Fruit fly (Drosophila melanogaster) whole organism, embryonic: ENCODE measurements around the gene spd-2.

Experiments used
- Antp ChIP-seq: fragments of 200-800 bp; sonication (Bioruptor generic); optimal IDR thresholded peaks from 3 replicates; lab custom pipeline; 2016; ENCODE audit warnings: missing biosample characterization, missing genetic modification characterization
- CG10209 ChIP-seq: fragments of 200-800 bp; sonication (Bioruptor generic); optimal IDR thresholded peaks from 3 replicates; lab custom pipeline; 2017; ENCODE audit warnings: missing biosample characterization, mild to moderate bottlenecking, missing genetic modification characterization, missing genetic modification reagents
- CG10543 ChIP-seq: fragments of 200-800 bp; sonication (Bioruptor generic); optimal IDR thresholded peaks from 3 replicates; lab custom pipeline; 2017; ENCODE audit warnings: missing biosample characterization, mild to moderate bottlenecking, missing genetic modification characterization, moderate library complexity
- CG12659 ChIP-seq: fragments of 200-800 bp; sonication (Bioruptor generic); optimal IDR thresholded peaks from 3 replicates; lab custom pipeline; 2017; ENCODE audit warnings: mild to moderate bottlenecking, missing biosample characterization, missing genetic modification reagents, missing genetic modification characterization
- CG14667 ChIP-seq: fragments of 200-800 bp; sonication (Bioruptor generic); IDR thresholded peaks from 2 replicates; pipeline ENCODE4 v1.3.6; 2022; ENCODE audit warnings: missing biosample characterization, missing genetic modification characterization
- CG15011 ChIP-seq: fragments of 200-800 bp; sonication (Bioruptor generic); optimal IDR thresholded peaks from 3 replicates; lab custom pipeline; 2018; ENCODE audit warnings: missing biosample characterization, mild to moderate bottlenecking, missing genetic modification characterization
- CG15514 ChIP-seq: fragments of 200-800 bp; sonication (Bioruptor generic); optimal IDR thresholded peaks from 3 replicates; lab custom pipeline; 2017; ENCODE audit warnings: missing biosample characterization, missing genetic modification characterization, mild to moderate bottlenecking, moderate library complexity, missing genetic modification reagents
- CG18011 ChIP-seq: fragments of 200-800 bp; sonication (Bioruptor generic); optimal IDR thresholded peaks from 2 replicates; lab custom pipeline; 2017; ENCODE audit warnings: missing biosample characterization, missing genetic modification characterization, mild to moderate bottlenecking, moderate library complexity, missing genotype
- CG1832 ChIP-seq: fragments of 200-800 bp; sonication (Bioruptor generic); optimal IDR thresholded peaks from 2 replicates; lab custom pipeline; 2017; ENCODE audit warnings: missing biosample characterization, mild to moderate bottlenecking, missing genetic modification characterization, inconsistent platforms
- CG18619 ChIP-seq: fragments of 200-800 bp; sonication (Bioruptor generic); optimal IDR thresholded peaks from 3 replicates; lab custom pipeline; 2017; ENCODE audit warnings: missing biosample characterization, mild to moderate bottlenecking, missing genetic modification characterization
- CG18764 ChIP-seq: fragments of 200-800 bp; sonication (Bioruptor generic); optimal IDR thresholded peaks from 3 replicates; lab custom pipeline; 2016; ENCODE audit warnings: missing biosample characterization, missing genetic modification characterization
- CG2712 ChIP-seq: fragments of 200-800 bp; optimal IDR thresholded peaks from 3 replicates; lab custom pipeline; 2019; ENCODE audit warnings: missing biosample characterization, mild to moderate bottlenecking, missing genetic modification characterization, moderate library complexity
- CG30403 ChIP-seq: fragments of 200-800 bp; sonication (Bioruptor generic); optimal IDR thresholded peaks from 3 replicates; lab custom pipeline; 2016; ENCODE audit warnings: missing biosample characterization, missing genetic modification characterization
- CG31224 ChIP-seq: fragments of 200-800 bp; sonication (Bioruptor generic); IDR thresholded peaks from 2 replicates; pipeline ENCODE4 v1.3.6; 2022; ENCODE audit warnings: missing biosample characterization, missing genetic modification characterization
- CG31365 ChIP-seq: fragments of 200-800 bp; sonication (Bioruptor generic); optimal IDR thresholded peaks from 2 replicates; lab custom pipeline; 2018; ENCODE audit warnings: missing biosample characterization, mild to moderate bottlenecking, missing genetic modification characterization
- CG32532 ChIP-seq: fragments of 200-800 bp; sonication (Bioruptor generic); IDR thresholded peaks from 2 replicates; pipeline ENCODE4 v1.3.6; 2022; ENCODE audit warnings: missing biosample characterization, missing genetic modification characterization
- CG3281 ChIP-seq: fragments of 200-800 bp; sonication (Bioruptor generic); optimal IDR thresholded peaks from 3 replicates; lab custom pipeline; 2017; ENCODE audit warnings: missing biosample characterization, mild to moderate bottlenecking, missing genetic modification characterization
- CG6813 ChIP-seq: fragments of 200-800 bp; sonication (Bioruptor generic); optimal IDR thresholded peaks from 2 replicates; lab custom pipeline; 2017; ENCODE audit warnings: missing biosample characterization, missing genetic modification characterization, mild to moderate bottlenecking, moderate library complexity, missing genetic modification reagents
- CG7372 ChIP-seq: fragments of 200-800 bp; sonication (Bioruptor generic); IDR thresholded peaks from 2 replicates; pipeline ENCODE4 v1.3.6; 2022; ENCODE audit warnings: missing biosample characterization, missing genetic modification characterization
- CG7556 ChIP-seq: fragments of 200-800 bp; sonication (Bioruptor generic); optimal IDR thresholded peaks from 2 replicates; lab custom pipeline; 2017; ENCODE audit warnings: missing biosample characterization, mild to moderate bottlenecking, missing genetic modification characterization
- CG7839 ChIP-seq: fragments of 200-800 bp; sonication (Bioruptor generic); optimal IDR thresholded peaks from 3 replicates; lab custom pipeline; 2018; ENCODE audit warnings: missing biosample characterization, mild to moderate bottlenecking, missing genetic modification characterization, moderate library complexity
- CG8359 ChIP-seq: fragments of 200-800 bp; sonication (Bioruptor generic); optimal IDR thresholded peaks from 2 replicates; lab custom pipeline; 2017; ENCODE audit warnings: missing biosample characterization, mild to moderate bottlenecking, missing genetic modification characterization, borderline replicate concordance
- Dek ChIP-seq: fragments of 200-800 bp; sonication (Bioruptor generic); optimal IDR thresholded peaks from 3 replicates; lab custom pipeline; 2019; ENCODE audit warnings: missing biosample characterization, mild to moderate bottlenecking, missing genetic modification characterization, moderate library complexity
- E2f2 ChIP-seq: fragments of 200-800 bp; sonication (Bioruptor generic); IDR thresholded peaks from 2 replicates; pipeline ENCODE4 v1.3.6; 2022; ENCODE audit warnings: missing biosample characterization, missing genetic modification characterization
- HLH4C ChIP-seq: fragments of 200-800 bp; sonication (Bioruptor generic); IDR thresholded peaks from 3 replicates; pipeline ENCODE4 v1.3.6; 2022; ENCODE audit warnings: missing biosample characterization, missing genetic modification characterization; ENCODE audit not compliant: partially characterized antibody
- Hr3 ChIP-seq: fragments of 200-800 bp; sonication (Bioruptor generic); optimal IDR thresholded peaks from 3 replicates; lab custom pipeline; 2016; ENCODE audit warnings: missing biosample characterization, missing genetic modification characterization
- Lhr ChIP-seq: fragments of 200-800 bp; sonication (Bioruptor generic); optimal IDR thresholded peaks from 3 replicates; lab custom pipeline; 2017; ENCODE audit warnings: mild to moderate bottlenecking, missing biosample characterization, missing genetic modification reagents, missing genetic modification characterization
- Mad ChIP-seq: fragments of 200-800 bp; sonication (Bioruptor generic); optimal IDR thresholded peaks from 2 replicates; lab custom pipeline; 2016; ENCODE audit warnings: missing biosample characterization, missing genetic modification characterization
- Med ChIP-seq: fragments of 200-800 bp; sonication (Bioruptor generic); peaks from one replicate; lab custom pipeline; 2016; ENCODE audit warnings: missing biosample characterization, missing genetic modification characterization, mild to moderate bottlenecking, inconsistent platforms, moderate library complexity
- Oli ChIP-seq: fragments of 200-800 bp; sonication (Bioruptor generic); optimal IDR thresholded peaks from 2 replicates; lab custom pipeline; 2018; ENCODE audit warnings: missing biosample characterization, mild to moderate bottlenecking, missing genetic modification characterization, moderate library complexity
- Pdp1 ChIP-seq, 2 experiments: fragments of 200-800 bp; sonication (Bioruptor generic); optimal IDR thresholded peaks; 3 replicates each; lab custom pipeline; 2016; ENCODE audit warnings: missing biosample characterization in 2 of 2, missing genetic modification characterization in 2 of 2, mild to moderate bottlenecking in 1 of 2, moderate library complexity in 1 of 2
- Sox100B ChIP-seq: fragments of 200-800 bp; sonication (Bioruptor generic); optimal IDR thresholded peaks from 3 replicates; lab custom pipeline; 2018; ENCODE audit warnings: missing biosample characterization, mild to moderate bottlenecking, missing genetic modification characterization
- ase ChIP-seq: fragments of 200-800 bp; sonication (Bioruptor generic); IDR thresholded peaks from 3 replicates; pipeline ENCODE4 v1.3.6; 2022; ENCODE audit warnings: missing biosample characterization, missing genetic modification characterization
- corto ChIP-seq: fragments of 200-800 bp; sonication (Bioruptor generic); optimal IDR thresholded peaks from 2 replicates; lab custom pipeline; 2016; ENCODE audit warnings: missing biosample characterization, mild to moderate bottlenecking, missing genetic modification characterization, moderate library complexity
- en ChIP-seq: fragments of 200-800 bp; sonication (Bioruptor generic); optimal IDR thresholded peaks from 2 replicates; lab custom pipeline; 2016; ENCODE audit warnings: missing biosample characterization, missing genetic modification characterization
- gem ChIP-seq: fragments of 200-800 bp; sonication (Bioruptor generic); optimal IDR thresholded peaks from 2 replicates; lab custom pipeline; 2019; ENCODE audit warnings: missing biosample characterization, mild to moderate bottlenecking, missing genetic modification characterization, moderate library complexity
- inv ChIP-seq: fragments of 200-800 bp; sonication (Bioruptor generic); IDR thresholded peaks from 2 replicates; pipeline ENCODE4 v1.3.6; 2022; ENCODE audit warnings: missing biosample characterization, missing genetic modification characterization; ENCODE audit not compliant: partially characterized antibody
- kay ChIP-seq: fragments of 200-800 bp; sonication (Bioruptor generic); optimal IDR thresholded peaks from 2 replicates; lab custom pipeline; 2016; ENCODE audit warnings: missing biosample characterization, missing genetic modification characterization
- klu ChIP-seq: fragments of 200-800 bp; sonication (Bioruptor generic); IDR thresholded peaks from 2 replicates; pipeline ENCODE4 v1.3.6; 2022; ENCODE audit warnings: missing biosample characterization, missing genetic modification characterization
- nom ChIP-seq: fragments of 200-800 bp; sonication (Bioruptor generic); optimal IDR thresholded peaks from 2 replicates; lab custom pipeline; 2017; ENCODE audit warnings: missing biosample characterization, missing genetic modification characterization, mild to moderate bottlenecking, moderate library complexity, missing genetic modification reagents
- rib ChIP-seq: fragments of 200-800 bp; sonication (Bioruptor generic); IDR thresholded peaks from 2 replicates; pipeline ENCODE4 v1.3.6; 2022; ENCODE audit warnings: missing biosample characterization, missing genetic modification characterization
- shn ChIP-seq: fragments of 200-800 bp; sonication (Bioruptor generic); optimal IDR thresholded peaks from 3 replicates; lab custom pipeline; 2016; ENCODE audit warnings: missing biosample characterization, missing genetic modification characterization
- sim ChIP-seq: fragments of 200-800 bp; sonication (Bioruptor generic); IDR thresholded peaks from 2 replicates; pipeline ENCODE4 v1.3.6; 2022; ENCODE audit warnings: missing biosample characterization, missing genetic modification characterization
- sima ChIP-seq: fragments of 200-800 bp; sonication (Bioruptor generic); optimal IDR thresholded peaks from 2 replicates; lab custom pipeline; 2016; ENCODE audit warnings: missing biosample characterization, missing genetic modification characterization
- so ChIP-seq: fragments of 200-800 bp; sonication (Bioruptor generic); IDR thresholded peaks from 3 replicates; pipeline ENCODE4 v1.3.6; 2022; ENCODE audit warnings: missing biosample characterization, missing genetic modification characterization
- sob ChIP-seq: fragments of 200-800 bp; sonication (Bioruptor generic); IDR thresholded peaks from 2 replicates; pipeline ENCODE4 v1.3.6; 2022; ENCODE audit warnings: missing biosample characterization, missing genetic modification characterization
- tin ChIP-seq: fragments of 200-800 bp; sonication (Bioruptor generic); optimal IDR thresholded peaks from 3 replicates; lab custom pipeline; 2016; ENCODE audit warnings: missing biosample characterization, missing genetic modification characterization
- trem ChIP-seq: fragments of 200-800 bp; optimal IDR thresholded peaks from 3 replicates; lab custom pipeline; 2019; ENCODE audit warnings: missing biosample characterization, mild to moderate bottlenecking, missing genetic modification characterization, moderate library complexity
- wdn ChIP-seq: fragments of 200-800 bp; sonication (Bioruptor generic); IDR thresholded peaks from 2 replicates; pipeline ENCODE4 v1.3.6; 2022; ENCODE audit warnings: missing biosample characterization, missing genetic modification characterization
- zfh1 ChIP-seq: fragments of 200-800 bp; sonication (Bioruptor generic); IDR thresholded peaks from 3 replicates; pipeline ENCODE4 v1.3.6; 2022; ENCODE audit warnings: missing biosample characterization, missing genetic modification characterization
- zfh2 ChIP-seq: fragments of 200-800 bp; sonication (Bioruptor generic); optimal IDR thresholded peaks from 2 replicates; lab custom pipeline; 2016; ENCODE audit warnings: missing biosample characterization, missing genetic modification characterization

Gene spd-2

dm6 chr3L:16612972-16613371 is 18.2 kb upstream of the spd-2 start (continued):
- TF ChIP-seq shn (no peak), CG31365 (no peak), CG10209 (GFP tag; lab: Kevin White, UChicago) (no peak), CG15011 (no peak), wdn (GFP tag; lab: Robert Waterston, UW) (no peak), kay (GFP tag; lab: Kevin White, UChicago) (peak; percentile 62), CG18764 (no peak), Antp (GFP tag; lab: Kevin White, UChicago) (no peak), zfh2 (GFP tag; lab: Kevin White, UChicago) (peak; percentile 27), Pdp1 (GFP tag; optimal IDR thresholded peaks at IDR 0.05; lab: Kevin White, UChicago) (no peak), inv (GFP tag; lab: Robert Waterston, UW) (no peak), CG2712 (peak; percentile 4), CG6813 (GFP tag; lab: Kevin White, UChicago) (no peak), Sox100B (no peak), CG14667 (GFP tag; lab: Robert Waterston, UW) (no peak), CG18619 (GFP tag; lab: Kevin White, UChicago) (peak; percentile 1), Mad (GFP tag; lab: Kevin White, UChicago) (no peak), corto (GFP tag; lab: Kevin White, UChicago) (no peak), klu (GFP tag; lab: Robert Waterston, UW) (no peak), Med (GFP tag; lab: Kevin White, UChicago) (peak; percentile 83), CG7556 (GFP tag; lab: Kevin White, UChicago) (no peak), Lhr (no peak), sima (no peak), CG1832 (GFP tag; lab: Kevin White, UChicago) (no peak), nom (no peak), CG15514 (GFP tag; lab: Kevin White, UChicago) (peak; percentile 6), so (no peak), rib (GFP tag; lab: Robert Waterston, UW) (peak; percentile 65), CG7372 (GFP tag; lab: Robert Waterston, UW) (no peak), tin (GFP tag; lab: Kevin White, UChicago) (no peak), CG7839 (tag; lab: Kevin White, UChicago) (no peak), E2f2 (GFP tag; lab: Robert Waterston, UW) (no peak), gem (tag; lab: Kevin White, UChicago) (no peak), ase (GFP tag; lab: Robert Waterston, UW) (no peak), zfh1 (GFP tag; lab: Robert Waterston, UW) (no peak), en (GFP tag; lab: Kevin White, UChicago) (no peak), CG12659 (GFP tag; lab: Kevin White, UChicago) (no peak), sob (GFP tag; lab: Robert Waterston, UW) (peak; percentile 35; the same call in 1 of the 2 replicates), trem (no peak), CG30403 (GFP tag; lab: Kevin White, UChicago) (no peak), CG10543 (peak; percentile 51), Oli (tag; lab: Kevin White, UChicago) (no peak), CG32532 (GFP tag; lab: Robert Waterston, UW) (peak; percentile 59), CG31224 (GFP tag; lab: Robert Waterston, UW) (no peak), Dek (tag; lab: Kevin White, UChicago) (no peak), CG8359 (GFP tag; lab: Kevin White, UChicago) (no peak), HLH4C (0 out of 3 replicates have a peak, but pooled peaks have one; percentile 21), CG3281 (GFP tag; lab: Kevin White, UChicago) (peak; percentile 42), CG18011 (GFP tag; lab: Kevin White, UChicago) (no peak), sim (GFP tag; lab: Robert Waterston, UW) (no peak), Hr3 (no peak)
